Worm (Caenorhabditis elegans): ENCODE results near the gene tbc-11.

DNA sequence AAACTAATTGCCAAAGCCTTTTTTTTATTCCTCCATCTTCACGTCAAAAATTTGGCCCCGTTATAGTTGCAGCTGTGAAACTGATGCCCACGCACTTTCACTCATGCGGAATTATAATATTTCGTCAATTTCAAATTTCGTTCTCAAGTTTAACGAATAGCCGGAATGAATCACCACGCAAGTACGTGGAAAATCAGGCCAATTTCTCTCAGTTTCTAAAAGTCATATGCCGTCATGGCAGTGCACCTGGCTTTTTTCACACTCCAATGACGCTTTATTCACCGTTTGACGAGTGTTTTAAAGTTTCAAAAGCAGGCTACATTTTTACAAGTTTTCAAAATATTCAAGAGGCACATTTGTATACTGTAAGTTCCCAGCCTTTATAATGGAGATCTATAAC is 23.1 kb downstream of the tbc-11 start:
- no peak for TF ChIP-seq fax-1 (tag; optimal IDR thresholded peaks at IDR 0.05)
- TF ChIP-seq sox-2 (GFP tag; IDR thresholded peaks at IDR 0.05) = no peak
- TF ChIP-seq lin-11 (tag; optimal IDR thresholded peaks at IDR 0.05) = no peak
- no peak for TF ChIP-seq pqm-1 (tag; optimal IDR thresholded peaks at IDR 0.05)
- TF ChIP-seq C38D4.7 (GFP tag; optimal IDR thresholded peaks at IDR 0.05) = no peak
- TF ChIP-seq ama-1 (optimal IDR thresholded peaks at IDR 0.05) = no peak
- no peak for TF ChIP-seq tbx-2 (tag; optimal IDR thresholded peaks at IDR 0.05)
- no peak for TF ChIP-seq ceh-24 (tag; optimal IDR thresholded peaks at IDR 0.05)
- TF ChIP-seq hlh-8 (tag; optimal IDR thresholded peaks at IDR 0.05) = no peak
- no peak for TF ChIP-seq syd-9 (tag; optimal IDR thresholded peaks at IDR 0.05)
- no peak for TF ChIP-seq ceh-14 (tag; optimal IDR thresholded peaks at IDR 0.05)
